Worm (Caenorhabditis elegans) whole organism, late embryonic: ENCODE measurements around the gene C36C9.5.

Source experiments
- C08G9.2 ChIP-seq: sonication (generic microtip); optimal IDR thresholded peaks from 2 replicates; lab custom pipeline; 2016; ENCODE audit warnings: mild to moderate bottlenecking, missing genetic modification characterization, moderate library complexity, missing compliant biosample characterization
- C38D4.7 ChIP-seq: fragments of 200-800 bp; sonication (Bioruptor generic); optimal IDR thresholded peaks from 2 replicates; lab custom pipeline; 2018; ENCODE audit warnings: mild to moderate bottlenecking, missing genetic modification characterization, moderate library complexity, missing compliant biosample characterization
- nfya-1 ChIP-seq: sonication (generic microtip); optimal IDR thresholded peaks from 2 replicates; lab custom pipeline; 2017; ENCODE audit warnings: missing genetic modification characterization, mild to moderate bottlenecking, missing compliant biosample characterization, antibody characterized with exemption, moderate library complexity
- npax-4 ChIP-seq: sonication (generic microtip); optimal IDR thresholded peaks from 2 replicates; lab custom pipeline; 2016; ENCODE audit warnings: missing genetic modification characterization, missing compliant biosample characterization
- pat-9 ChIP-seq: fragments of 200-800 bp; sonication (Bioruptor generic); optimal IDR thresholded peaks from 2 replicates; lab custom pipeline; 2018; ENCODE audit warnings: mild to moderate bottlenecking, missing genetic modification characterization, moderate library complexity, missing compliant biosample characterization
- tbx-2 ChIP-seq: sonication (generic microtip); optimal IDR thresholded peaks from 2 replicates; lab custom pipeline; 2016; ENCODE audit warnings: missing genetic modification characterization, missing compliant biosample characterization

DNA sequence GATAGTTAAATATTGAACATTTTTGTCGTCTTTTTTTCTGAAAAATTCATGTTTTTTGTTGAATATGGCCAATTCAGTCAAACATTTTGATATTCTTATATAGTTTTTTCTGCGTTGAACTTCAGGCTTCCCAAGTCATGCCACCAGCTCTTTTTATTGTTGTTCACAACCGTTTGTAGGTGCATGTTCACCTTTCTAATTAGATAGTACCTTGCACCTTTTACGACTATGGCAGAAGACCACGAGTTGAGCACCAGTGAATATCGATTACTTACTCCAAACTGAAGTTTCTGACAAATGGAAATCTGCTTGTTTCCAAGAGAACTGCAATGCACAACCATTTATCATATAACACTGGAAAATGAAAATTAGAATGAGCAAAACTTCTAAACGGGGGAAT is 27.9 kb downstream of the C36C9.5 start:
- TF ChIP-seq C08G9.2 (tag; lab: Kevin White, UChicago) (no peak), C38D4.7 (GFP tag; lab: Kevin White, UChicago) (no peak), tbx-2 (no peak), nfya-1 (no peak), pat-9 (tag; lab: Kevin White, UChicago) (no peak), npax-4 (tag; lab: Kevin White, UChicago) (no peak)
